Fruit fly (Drosophila melanogaster): ENCODE results near the gene Rpt5.

dm6 chr3R:23728086-23728485 lies 24.6 kb upstream of the Rpt5 start:
- no peak for TF ChIP-seq CG8478 (optimal IDR thresholded peaks at IDR 0.05)
- TF ChIP-seq psq (optimal IDR thresholded peaks at IDR 0.05) = no peak

Measured in whole organism.